Fruit fly (Drosophila melanogaster) whole organism, embryonic: ENCODE measurements around the gene Usp10.

ENCODE experiments used
- Atf6 ChIP-seq: fragments of 200-800 bp; sonication (Bioruptor generic); IDR thresholded peaks from 2 replicates; pipeline ENCODE4 v1.3.6; 2022; ENCODE audit warnings: missing biosample characterization, missing genetic modification characterization
- BtbVII ChIP-seq: fragments of 200-800 bp; sonication (Bioruptor generic); optimal IDR thresholded peaks from 3 replicates; lab custom pipeline; 2017; ENCODE audit warnings: missing biosample characterization, mild to moderate bottlenecking, missing genetic modification characterization
- CG10462 ChIP-seq: fragments of 200-800 bp; sonication (Bioruptor generic); optimal IDR thresholded peaks from 2 replicates; lab custom pipeline; 2016; ENCODE audit warnings: missing biosample characterization, missing genetic modification characterization
- CG10543 ChIP-seq: fragments of 200-800 bp; sonication (Bioruptor generic); optimal IDR thresholded peaks from 3 replicates; lab custom pipeline; 2017; ENCODE audit warnings: missing biosample characterization, mild to moderate bottlenecking, missing genetic modification characterization, moderate library complexity
- CG12104 ChIP-seq: fragments of 200-800 bp; sonication (Bioruptor generic); optimal IDR thresholded peaks from 3 replicates; lab custom pipeline; 2016; ENCODE audit warnings: missing biosample characterization, missing genetic modification characterization
- CG1233 ChIP-seq: fragments of 200-800 bp; sonication (Bioruptor generic); optimal IDR thresholded peaks from 4 replicates; lab custom pipeline; 2018; ENCODE audit warnings: missing biosample characterization, mild to moderate bottlenecking, missing genetic modification characterization
- CG13287 ChIP-seq: fragments of 200-800 bp; sonication (Bioruptor generic); IDR thresholded peaks from 2 replicates; pipeline ENCODE4 v1.3.6; 2022; ENCODE audit warnings: missing biosample characterization, missing genetic modification characterization; ENCODE audit not compliant: partially characterized antibody
- CG15073 ChIP-seq: fragments of 200-800 bp; sonication (Bioruptor generic); optimal IDR thresholded peaks from 2 replicates; lab custom pipeline; 2016; ENCODE audit warnings: missing biosample characterization, missing genetic modification characterization
- CG17385 ChIP-seq: fragments of 200-800 bp; sonication (Bioruptor generic); optimal IDR thresholded peaks from 3 replicates; lab custom pipeline; 2018; ENCODE audit warnings: missing biosample characterization, mild to moderate bottlenecking, missing genetic modification characterization
- CG17612 ChIP-seq: fragments of 200-800 bp; sonication (Bioruptor generic); IDR thresholded peaks from 2 replicates; pipeline ENCODE4 v1.3.6; 2022; ENCODE audit warnings: missing biosample characterization, missing genetic modification characterization
- CG2202 ChIP-seq: fragments of 200-800 bp; sonication (Bioruptor generic); optimal IDR thresholded peaks from 2 replicates; lab custom pipeline; 2018; ENCODE audit warnings: missing biosample characterization, mild to moderate bottlenecking, missing genetic modification characterization
- CG31388 ChIP-seq: fragments of 200-800 bp; sonication (Bioruptor generic); optimal IDR thresholded peaks from 2 replicates; lab custom pipeline; 2016; ENCODE audit warnings: missing biosample characterization, missing genetic modification characterization
- CG32772 ChIP-seq: fragments of 200-800 bp; sonication (Bioruptor generic); IDR thresholded peaks from 2 replicates; pipeline ENCODE4 v1.3.6; 2022; ENCODE audit warnings: missing biosample characterization, missing genetic modification characterization
- CG3281 ChIP-seq: fragments of 200-800 bp; sonication (Bioruptor generic); optimal IDR thresholded peaks from 3 replicates; lab custom pipeline; 2017; ENCODE audit warnings: missing biosample characterization, mild to moderate bottlenecking, missing genetic modification characterization
- CG3407 ChIP-seq: fragments of 200-800 bp; sonication (Bioruptor generic); optimal IDR thresholded peaks from 2 replicates; lab custom pipeline; 2018; ENCODE audit warnings: missing biosample characterization, mild to moderate bottlenecking, missing genetic modification characterization
- CG34376 ChIP-seq: fragments of 200-800 bp; sonication (Bioruptor generic); optimal IDR thresholded peaks from 2 replicates; lab custom pipeline; 2018; ENCODE audit warnings: missing biosample characterization, mild to moderate bottlenecking, missing genetic modification characterization
- CG3995 ChIP-seq: fragments of 200-800 bp; sonication (Bioruptor generic); optimal IDR thresholded peaks from 3 replicates; lab custom pipeline; 2016; ENCODE audit warnings: missing biosample characterization, missing genetic modification characterization
- CG4617 ChIP-seq: fragments of 200-800 bp; sonication (Bioruptor generic); optimal IDR thresholded peaks from 3 replicates; lab custom pipeline; 2016; ENCODE audit warnings: missing biosample characterization, missing genetic modification characterization, borderline replicate concordance
- CG5245 ChIP-seq: fragments of 200-800 bp; sonication (Bioruptor generic); optimal IDR thresholded peaks from 3 replicates; lab custom pipeline; 2016; ENCODE audit warnings: missing biosample characterization, missing genetic modification characterization
- CG6654 ChIP-seq: fragments of 200-800 bp; sonication (Bioruptor generic); optimal IDR thresholded peaks from 2 replicates; lab custom pipeline; 2017; ENCODE audit warnings: missing biosample characterization, mild to moderate bottlenecking, missing genetic modification characterization
- CG6765 ChIP-seq: fragments of 200-800 bp; sonication (Bioruptor generic); optimal IDR thresholded peaks from 3 replicates; lab custom pipeline; 2017; ENCODE audit warnings: missing biosample characterization, mild to moderate bottlenecking, missing genetic modification characterization
- CG7745 ChIP-seq: fragments of 200-800 bp; sonication (Bioruptor generic); optimal IDR thresholded peaks from 2 replicates; lab custom pipeline; 2018; ENCODE audit warnings: missing biosample characterization, mild to moderate bottlenecking, missing genetic modification characterization, moderate library complexity
- CG7786 ChIP-seq: fragments of 200-800 bp; sonication (Bioruptor generic); optimal IDR thresholded peaks from 2 replicates; lab custom pipeline; 2016; ENCODE audit warnings: missing biosample characterization, missing genetic modification characterization
- CG7963 ChIP-seq: fragments of 200-800 bp; sonication (Bioruptor generic); IDR thresholded peaks from 3 replicates; pipeline ENCODE4 v1.3.6; 2022; ENCODE audit warnings: missing biosample characterization, missing genetic modification characterization; ENCODE audit not compliant: partially characterized antibody
- CG9727 ChIP-seq: fragments of 200-800 bp; sonication (Bioruptor generic); optimal IDR thresholded peaks from 3 replicates; lab custom pipeline; 2017; ENCODE audit warnings: missing biosample characterization, mild to moderate bottlenecking, missing genetic modification characterization
- Dip3 ChIP-seq: fragments of 200-800 bp; sonication (Bioruptor generic); optimal IDR thresholded peaks from 3 replicates; lab custom pipeline; 2016; ENCODE audit warnings: missing biosample characterization, missing genetic modification characterization
- Fer1 ChIP-seq: fragments of 200-800 bp; sonication (Bioruptor generic); optimal IDR thresholded peaks from 2 replicates; lab custom pipeline; 2017; ENCODE audit warnings: missing biosample characterization, mild to moderate bottlenecking, missing genetic modification characterization
- HLHmδ ChIP-seq: fragments of 200-800 bp; sonication (Bioruptor generic); optimal IDR thresholded peaks from 2 replicates; lab custom pipeline; 2018; ENCODE audit warnings: missing biosample characterization, mild to moderate bottlenecking, missing genetic modification characterization, moderate library complexity
- Hr39 ChIP-seq: fragments of >200 bp; optimal IDR thresholded peaks from 2 replicates; lab custom pipeline; 2017
- Hr51 ChIP-seq, 2 experiments: fragments of 200-800 bp; sonication (Bioruptor generic); optimal IDR thresholded peaks; 2 replicates in 1 of 2; 3 replicates in 1 of 2; lab custom pipeline; 2016 to 2018; ENCODE audit warnings: missing biosample characterization in 2 of 2, missing genetic modification characterization in 2 of 2, mild to moderate bottlenecking in 1 of 2, moderate library complexity in 1 of 2
- Lim3 ChIP-seq: fragments of 200-800 bp; sonication (Bioruptor generic); IDR thresholded peaks from 2 replicates; pipeline ENCODE4 v1.3.6; 2022; ENCODE audit warnings: missing biosample characterization, missing genetic modification characterization
- Med ChIP-seq: fragments of 200-800 bp; sonication (Bioruptor generic); peaks from one replicate; lab custom pipeline; 2016; ENCODE audit warnings: missing biosample characterization, missing genetic modification characterization, mild to moderate bottlenecking, inconsistent platforms, moderate library complexity
- Mes4 ChIP-seq: fragments of 200-800 bp; sonication (Bioruptor generic); optimal IDR thresholded peaks from 2 replicates; lab custom pipeline; 2016; ENCODE audit warnings: missing biosample characterization, missing genetic modification characterization
- Neu2 ChIP-seq: fragments of 200-800 bp; sonication (Bioruptor generic); optimal IDR thresholded peaks from 3 replicates; lab custom pipeline; 2016; ENCODE audit warnings: missing biosample characterization, missing genetic modification characterization, borderline replicate concordance
- ap ChIP-seq: fragments of 200-800 bp; sonication (Bioruptor generic); IDR thresholded peaks from 2 replicates; pipeline ENCODE4 v1.3.6; 2022; ENCODE audit warnings: missing biosample characterization, missing genetic modification characterization
- bcd ChIP-seq: fragments of 200-800 bp; sonication (Bioruptor generic); optimal IDR thresholded peaks from 2 replicates; lab custom pipeline; 2017; ENCODE audit warnings: missing biosample characterization, mild to moderate bottlenecking, missing genetic modification characterization
- bigmax ChIP-seq: fragments of 200-800 bp; sonication (Bioruptor generic); optimal IDR thresholded peaks from 2 replicates; lab custom pipeline; 2018; ENCODE audit warnings: missing biosample characterization, mild to moderate bottlenecking, missing genetic modification characterization
- dm ChIP-seq: fragments of 200-800 bp; sonication (Bioruptor generic); optimal IDR thresholded peaks from 3 replicates; lab custom pipeline; 2016; ENCODE audit warnings: missing biosample characterization, missing genetic modification characterization
- gt ChIP-seq: fragments of 200-800 bp; sonication (Bioruptor generic); IDR thresholded peaks from 2 replicates; pipeline ENCODE4 v1.3.6; 2022; ENCODE audit warnings: missing biosample characterization, missing genetic modification characterization
- mirr ChIP-seq: fragments of 200-800 bp; sonication (Bioruptor generic); optimal IDR thresholded peaks from 3 replicates; lab custom pipeline; 2018; ENCODE audit warnings: missing biosample characterization, mild to moderate bottlenecking, missing genetic modification characterization
- mld ChIP-seq: fragments of 200-800 bp; sonication (Bioruptor generic); IDR thresholded peaks from 3 replicates; pipeline ENCODE4 v1.3.6; 2022; ENCODE audit warnings: missing biosample characterization, missing genetic modification characterization; ENCODE audit not compliant: partially characterized antibody
- phol ChIP-seq: fragments of 200-800 bp; sonication (Bioruptor generic); optimal IDR thresholded peaks from 3 replicates; lab custom pipeline; 2018; ENCODE audit warnings: missing biosample characterization, mild to moderate bottlenecking, missing genetic modification characterization, moderate library complexity
- prd ChIP-seq, 3 experiments: fragments of >200 bp in 2 of 3; fragments of 200-800 bp in 1 of 3; sonication (Bioruptor generic) in 1 of 3; optimal IDR thresholded peaks in 2 of 3; IDR thresholded peaks in 1 of 3; 2 replicates in 2 of 3; 3 replicates in 1 of 3; pipeline versions ENCODE4 v1.3.6 to Lab custom; 2017 to 2022; ENCODE audit warnings: missing biosample characterization in 1 of 3, missing genetic modification characterization in 1 of 3
- pros ChIP-seq: fragments of 200-800 bp; sonication (Bioruptor generic); optimal IDR thresholded peaks from 3 replicates; lab custom pipeline; 2019; ENCODE audit warnings: missing biosample characterization, mild to moderate bottlenecking, missing genetic modification characterization, moderate library complexity
- psq ChIP-seq: fragments of 200-800 bp; sonication (Bioruptor generic); optimal IDR thresholded peaks from 2 replicates; lab custom pipeline; 2017; ENCODE audit warnings: missing biosample characterization, missing genetic modification characterization
- pum ChIP-seq: fragments of 200-800 bp; sonication (Bioruptor generic); optimal IDR thresholded peaks from 2 replicates; lab custom pipeline; 2016; ENCODE audit warnings: missing biosample characterization, missing genetic modification characterization
- row ChIP-seq: fragments of 200-800 bp; sonication (Bioruptor generic); IDR thresholded peaks from 3 replicates; pipeline ENCODE4 v1.3.6; 2022; ENCODE audit warnings: missing biosample characterization, missing genetic modification characterization
- slp2 ChIP-seq: fragments of 200-800 bp; sonication (Bioruptor generic); optimal IDR thresholded peaks from 2 replicates; lab custom pipeline; 2016; ENCODE audit warnings: missing biosample characterization, missing genetic modification characterization
- so ChIP-seq: fragments of 200-800 bp; sonication (Bioruptor generic); IDR thresholded peaks from 3 replicates; pipeline ENCODE4 v1.3.6; 2022; ENCODE audit warnings: missing biosample characterization, missing genetic modification characterization
- sob ChIP-seq: fragments of 200-800 bp; sonication (Bioruptor generic); IDR thresholded peaks from 2 replicates; pipeline ENCODE4 v1.3.6; 2022; ENCODE audit warnings: missing biosample characterization, missing genetic modification characterization
- sr ChIP-seq: fragments of 200-800 bp; sonication (Bioruptor generic); IDR thresholded peaks from 3 replicates; pipeline ENCODE4 v1.3.6; 2022; ENCODE audit warnings: missing biosample characterization, missing genetic modification characterization

The Usp10 gene

dm6 chr3L:851061-851460 is 20.6 kb upstream of the Usp10 start, which contains the start of gene Dci (continued):
- TF ChIP-seq Fer1 (GFP tag; lab: Kevin White, UChicago) (no peak), gt (GFP tag; lab: Robert Waterston, UW) (no peak), CG10462 (peak; percentile 39), HLHmδ (GFP tag; lab: Kevin White, UChicago) (no peak), CG9727 (GFP tag; lab: Kevin White, UChicago) (peak; percentile 79), psq (peak; percentile 40), slp2 (GFP tag; lab: Kevin White, UChicago) (peak; percentile 67), CG6654 (GFP tag; lab: Kevin White, UChicago) (no peak), Dip3 (peak; percentile 68), CG31388 (GFP tag; lab: Kevin White, UChicago) (no peak), CG10543 (GFP tag; lab: Kevin White, UChicago) (no peak), CG32772 (GFP tag; lab: Robert Waterston, UW) (peak; percentile 59), CG12104 (peak; percentile 48), prd (optimal IDR thresholded peaks at IDR 0.05; lab: Kevin White, UChicago) (no peak), prd (GFP tag; IDR thresholded peaks at IDR 0.05; lab: Robert Waterston, UW) (peak; percentile 91), Atf6 (GFP tag; lab: Robert Waterston, UW) (peak; percentile 76), row (peak; percentile 96), CG3407 (GFP tag; lab: Kevin White, UChicago) (peak; percentile 29), CG7963 (GFP tag; lab: Robert Waterston, UW) (peak; percentile 65), bigmax (GFP tag; lab: Kevin White, UChicago) (no peak), sob (GFP tag; lab: Robert Waterston, UW) (peak; percentile 79), CG17612 (no peak), CG34376 (no peak), CG15073 (GFP tag; lab: Kevin White, UChicago) (no peak), pros (GFP tag; lab: Kevin White, UChicago) (no peak), CG7745 (tag; lab: Kevin White, UChicago) (no peak), so (GFP tag; lab: Robert Waterston, UW) (peak; percentile 57; the same call in 1 of the 3 replicates), mirr (GFP tag; lab: Kevin White, UChicago) (no peak), CG4617 (peak; percentile 77), ap (GFP tag; lab: Robert Waterston, UW) (peak; percentile 58), CG5245 (no peak), Mes4 (GFP tag; lab: Kevin White, UChicago) (peak; percentile 39), BtbVII (GFP tag; lab: Kevin White, UChicago) (no peak), Lim3 (GFP tag; lab: Robert Waterston, UW) (no peak), CG1233 (no peak), Med (GFP tag; lab: Kevin White, UChicago) (peak; percentile 97), CG3995 (GFP tag; lab: Kevin White, UChicago) (peak; percentile 98), mld (GFP tag; lab: Robert Waterston, UW) (no peak; the same call in 2 of the 3 replicates), CG3281 (GFP tag; lab: Kevin White, UChicago) (peak; percentile 41), CG17385 (GFP tag; lab: Kevin White, UChicago) (peak; percentile 24), dm (peak; percentile 36), CG7786 (GFP tag; lab: Kevin White, UChicago) (peak; percentile 66), CG6765 (GFP tag; lab: Kevin White, UChicago) (no peak), sr (GFP tag; lab: Robert Waterston, UW) (no peak), Neu2 (GFP tag; lab: Kevin White, UChicago) (peak; percentile 52), pum (GFP tag; lab: Kevin White, UChicago) (peak; percentile 57), CG2202 (tag; lab: Kevin White, UChicago) (peak; percentile 14), bcd (GFP tag; lab: Kevin White, UChicago) (peak; percentile 69), phol (peak; percentile 66), Hr51 (GFP tag; optimal IDR thresholded peaks at IDR 0.05; lab: Kevin White, UChicago) (peak; percentile 53 to 71), Hr39 (lab: Kevin White, UChicago) (no peak), CG13287 (GFP tag; lab: Robert Waterston, UW) (peak; percentile 91)
